Fruit fly (Drosophila melanogaster): ENCODE data around the gene beta-PheRS.

The beta-PheRS gene

DNA sequence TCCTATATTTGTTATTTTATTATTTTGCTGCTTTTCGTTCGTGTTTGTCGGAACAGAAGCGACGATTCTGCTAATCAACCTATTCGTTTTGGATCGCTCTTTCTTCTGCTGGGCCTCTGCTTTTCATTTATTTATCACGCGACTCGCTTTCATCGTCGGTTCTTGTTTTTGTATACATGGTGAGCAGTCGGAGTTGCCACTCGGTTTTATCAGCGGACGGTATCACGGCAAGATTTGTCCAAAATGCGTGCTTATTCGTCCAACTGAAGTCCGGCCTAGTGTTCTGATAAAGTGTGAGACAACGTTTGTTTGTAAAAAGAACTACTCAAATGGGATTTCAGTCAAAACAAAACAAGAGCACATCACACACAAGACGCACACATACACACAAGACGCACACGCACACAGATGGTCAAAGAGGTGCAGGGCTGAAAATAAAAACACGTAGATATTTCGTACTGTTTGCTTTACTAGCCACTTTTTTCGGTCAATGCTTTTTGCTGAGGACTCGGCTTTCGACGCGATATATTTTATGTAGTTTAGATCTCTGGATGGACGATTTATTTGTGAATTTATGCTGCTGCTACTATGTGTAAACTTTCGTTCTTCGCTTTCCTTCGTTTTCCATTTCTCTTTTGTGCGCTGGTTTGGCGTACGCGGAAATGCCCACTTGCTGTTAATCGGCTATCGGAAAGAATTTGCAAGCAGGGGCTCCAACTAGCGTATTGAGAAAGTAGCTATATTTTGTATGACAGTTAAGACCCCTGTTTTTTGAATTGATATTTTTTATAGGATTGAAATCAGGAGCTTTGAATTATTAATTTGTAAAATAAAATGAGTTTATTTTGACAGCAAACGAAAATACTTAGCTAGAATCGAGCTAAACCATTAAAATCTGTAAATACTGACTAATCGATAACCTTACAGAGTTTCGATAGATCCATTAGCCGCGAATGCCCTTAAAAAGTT lies 30.9 kb downstream of the beta-PheRS start, which contains the start of gene twin (continued):
- no peak; the same call in 1 of the 2 replicates for TF ChIP-seq sisA (GFP tag; IDR thresholded peaks at IDR 0.05)
- TF ChIP-seq stc (GFP tag; IDR thresholded peaks at IDR 0.05): no peak; the same call in 1 of the 2 replicates
- TF ChIP-seq CG42726 (GFP tag; IDR thresholded peaks at IDR 0.05; ENCODE audit: partially characterized antibody): no peak
- TF ChIP-seq CG16863 (GFP tag; optimal IDR thresholded peaks at IDR 0.05): peak; percentile 44
- peak; percentile 62 for TF ChIP-seq Hr3 (GFP tag; optimal IDR thresholded peaks at IDR 0.05)
- no peak for TF ChIP-seq klu (GFP tag; IDR thresholded peaks at IDR 0.05)
- no peak for TF ChIP-seq CG12071 (GFP tag; optimal IDR thresholded peaks at IDR 0.05)
- peak; percentile 63 for TF ChIP-seq CG15696 (tag; optimal IDR thresholded peaks at IDR 0.05)
- no peak for TF ChIP-seq fru (optimal IDR thresholded peaks at IDR 0.05)
- no peak for TF ChIP-seq run (tag; optimal IDR thresholded peaks at IDR 0.05)
- TF ChIP-seq tna (GFP tag; IDR thresholded peaks at IDR 0.05; ENCODE audit: partially characterized antibody): peak; percentile 35; the same call in 1 of the 2 replicates
- TF ChIP-seq trh (GFP tag; optimal IDR thresholded peaks at IDR 0.05): no peak
- TF ChIP-seq exex (tag; optimal IDR thresholded peaks at IDR 0.05): peak; percentile 29
- TF ChIP-seq bbx (GFP tag; IDR thresholded peaks at IDR 0.05; ENCODE audit: partially characterized antibody): peak; percentile 58; the same call in 1 of the 2 replicates
- no peak for TF ChIP-seq Ravus (GFP tag; IDR thresholded peaks at IDR 0.05)
- no peak for TF ChIP-seq cas (GFP tag; IDR thresholded peaks at IDR 0.05)
- TF ChIP-seq CG3847 (GFP tag; IDR thresholded peaks at IDR 0.05): peak; percentile 57
- TF ChIP-seq fd96Cb (tag; optimal IDR thresholded peaks at IDR 0.05): peak; percentile 21
- TF ChIP-seq NfI (GFP tag; optimal IDR thresholded peaks at IDR 0.05): peak; percentile 58
- TF ChIP-seq CHES-1-like (GFP tag; optimal IDR thresholded peaks at IDR 0.05): peak; percentile 72
- TF ChIP-seq ab (GFP tag; optimal IDR thresholded peaks at IDR 0.05): no peak
- no peak for TF ChIP-seq CG11504 (tag; optimal IDR thresholded peaks at IDR 0.05)
- TF ChIP-seq CG9817 (tag; optimal IDR thresholded peaks at IDR 0.05): peak; percentile 74
- no peak for TF ChIP-seq CG30431 (GFP tag; optimal IDR thresholded peaks at IDR 0.05)
- TF ChIP-seq pnt (GFP tag; optimal IDR thresholded peaks at IDR 0.05): peak; percentile 23
- peak; percentile 48 for TF ChIP-seq bcd (GFP tag; optimal IDR thresholded peaks at IDR 0.05)
- TF ChIP-seq CG10543 (GFP tag; optimal IDR thresholded peaks at IDR 0.05): peak; percentile 13
- peak; percentile 80 for TF ChIP-seq Abd-B (GFP tag; optimal IDR thresholded peaks at IDR 0.05)
- peak; percentile 65 for TF ChIP-seq vnd (GFP tag; IDR thresholded peaks at IDR 0.05; ENCODE audit: partially characterized antibody)
- TF ChIP-seq nmo (GFP tag; optimal IDR thresholded peaks at IDR 0.05): peak; percentile 75
- TF ChIP-seq BEAF-32 (GFP tag; optimal IDR thresholded peaks at IDR 0.05): peak; percentile 85
- peak; percentile 47 for TF ChIP-seq Max (GFP tag; optimal IDR thresholded peaks at IDR 0.05)
- TF ChIP-seq danr (GFP tag; IDR thresholded peaks at IDR 0.05): 0 out of 2 replicates have a peak, but pooled peaks have one; percentile 35
- TF ChIP-seq CG2116 (GFP tag; optimal IDR thresholded peaks at IDR 0.05): peak; percentile 91
- TF ChIP-seq dpn (GFP tag; optimal IDR thresholded peaks at IDR 0.05): peak; percentile 65 to 67
- peak; percentile 58 for TF ChIP-seq Blimp-1 (GFP tag; optimal IDR thresholded peaks at IDR 0.05)
- TF ChIP-seq Lim3 (GFP tag; IDR thresholded peaks at IDR 0.05): no peak
- peak; percentile 72 for TF ChIP-seq tx (GFP tag; optimal IDR thresholded peaks at IDR 0.05)
- peak; percentile 22 for TF ChIP-seq CG3995 (GFP tag; optimal IDR thresholded peaks at IDR 0.05)
- peak; percentile 64 for TF ChIP-seq CG10654 (GFP tag; optimal IDR thresholded peaks at IDR 0.05)
- 0 out of 2 replicates have a peak, but pooled peaks have one; percentile 6 for TF ChIP-seq CG14667 (GFP tag; IDR thresholded peaks at IDR 0.05)
- TF ChIP-seq unpg (GFP tag; optimal IDR thresholded peaks at IDR 0.05): peak; percentile 49
- TF ChIP-seq fd64A (GFP tag; optimal IDR thresholded peaks at IDR 0.05): no peak
- TF ChIP-seq mld (GFP tag; IDR thresholded peaks at IDR 0.05; ENCODE audit: partially characterized antibody): no peak
- no peak for TF ChIP-seq CG8765 (GFP tag; IDR thresholded peaks at IDR 0.05)
- TF ChIP-seq CG14965 (GFP tag; optimal IDR thresholded peaks at IDR 0.05; ENCODE audit: borderline replicate concordance): no peak
- no peak for TF ChIP-seq nom (GFP tag; optimal IDR thresholded peaks at IDR 0.05)

All from whole organism, embryonic.